Worm (Caenorhabditis elegans) whole organism, young adult: ENCODE data around the gene lhfp-4.

ENCODE experiments used
- B0261.1 ChIP-seq: sonication (generic microtip); optimal IDR thresholded peaks from 2 replicates; lab custom pipeline; 2016; ENCODE audit warnings: mild to moderate bottlenecking, missing genetic modification characterization, moderate library complexity, missing compliant biosample characterization
- F23B12.7 ChIP-seq: sonication (generic microtip); optimal IDR thresholded peaks from 2 replicates; lab custom pipeline; 2017; ENCODE audit warnings: missing genetic modification characterization, mild to moderate bottlenecking, missing compliant biosample characterization, antibody characterized with exemption, moderate library complexity; ENCODE audit not compliant: insufficient read depth
- F55B11.4 ChIP-seq: sonication (generic microtip); optimal IDR thresholded peaks from 2 replicates; lab custom pipeline; 2016; ENCODE audit warnings: missing compliant biosample characterization, missing genetic modification characterization, borderline replicate concordance; ENCODE audit not compliant: insufficient read depth
- K12H6.12 ChIP-seq: fragments of 200-800 bp; sonication (Bioruptor generic); optimal IDR thresholded peaks from 2 replicates; lab custom pipeline; 2018; ENCODE audit warnings: mild to moderate bottlenecking, missing genetic modification characterization, missing compliant biosample characterization
- Y56A3A.18 ChIP-seq: fragments of 200-800 bp; sonication (Bioruptor generic); IDR thresholded peaks from 2 replicates; pipeline ENCODE4 v1.3.6; 2022; ENCODE audit warnings: missing genetic modification reagents, missing genetic modification characterization, missing compliant biosample characterization
- akir-1 ChIP-seq: fragments of 200-800 bp; sonication (Bioruptor generic); optimal IDR thresholded peaks from 2 replicates; lab custom pipeline; 2018; ENCODE audit warnings: mild to moderate bottlenecking, missing genetic modification characterization, moderate library complexity, missing compliant biosample characterization
- atf-7 ChIP-seq: sonication (generic microtip); optimal IDR thresholded peaks from 2 replicates; lab custom pipeline; 2017; ENCODE audit warnings: mild to moderate bottlenecking, missing genetic modification characterization, missing compliant biosample characterization
- athp-1 ChIP-seq: sonication (generic microtip); optimal IDR thresholded peaks from 2 replicates; lab custom pipeline; 2017; ENCODE audit warnings: mild to moderate bottlenecking, missing genetic modification characterization, missing compliant biosample characterization
- attf-5 ChIP-seq: fragments of 200-800 bp; sonication (Bioruptor generic); optimal IDR thresholded peaks from 2 replicates; lab custom pipeline; 2018; ENCODE audit warnings: mild to moderate bottlenecking, missing genetic modification characterization, missing compliant biosample characterization
- bed-1 ChIP-seq: fragments of 200-800 bp; sonication (Bioruptor generic); IDR thresholded peaks from 2 replicates; pipeline ENCODE4 v1.3.6; 2022; ENCODE audit warnings: missing genetic modification reagents, missing genetic modification characterization, missing compliant biosample characterization
- ceh-27 ChIP-seq: fragments of 200-800 bp; sonication (Bioruptor generic); optimal IDR thresholded peaks from 2 replicates; lab custom pipeline; 2018; ENCODE audit warnings: mild to moderate bottlenecking, missing genetic modification characterization, moderate library complexity, missing compliant biosample characterization
- ceh-79 ChIP-seq: sonication (generic microtip); optimal IDR thresholded peaks from 2 replicates; lab custom pipeline; 2017; ENCODE audit warnings: mild to moderate bottlenecking, missing genetic modification characterization, missing compliant biosample characterization
- chd-7 ChIP-seq: sonication (generic microtip); optimal IDR thresholded peaks from 2 replicates; lab custom pipeline; 2016; ENCODE audit warnings: mild to moderate bottlenecking, missing genetic modification characterization, moderate library complexity, missing compliant biosample characterization
- dox-1 ChIP-seq: fragments of 200-800 bp; sonication (Bioruptor generic); IDR thresholded peaks from 2 replicates; pipeline ENCODE4 v1.3.6; 2022; ENCODE audit warnings: missing genetic modification reagents, missing genetic modification characterization, missing compliant biosample characterization
- egl-18 ChIP-seq: fragments of 200-800 bp; sonication (Bioruptor generic); IDR thresholded peaks from 2 replicates; pipeline ENCODE4 v1.3.6; 2022; ENCODE audit warnings: missing genetic modification reagents, missing genetic modification characterization, missing compliant biosample characterization
- egl-44 ChIP-seq: fragments of 200-800 bp; sonication (Bioruptor generic); IDR thresholded peaks from 2 replicates; pipeline ENCODE4 v1.3.6; 2022; ENCODE audit warnings: missing genetic modification reagents, missing genetic modification characterization, missing compliant biosample characterization
- ets-4 ChIP-seq: fragments of 200-800 bp; sonication (Bioruptor generic); optimal IDR thresholded peaks from 2 replicates; lab custom pipeline; 2018; ENCODE audit warnings: mild to moderate bottlenecking, missing genetic modification characterization, missing compliant biosample characterization
- him-1 ChIP-seq: sonication (generic microtip); optimal IDR thresholded peaks from 2 replicates; lab custom pipeline; 2016; ENCODE audit warnings: missing genotype, missing genetic modification reagents, missing genetic modification characterization, missing compliant biosample characterization
- lag-1 ChIP-seq: fragments of 200-800 bp; sonication (Bioruptor generic); IDR thresholded peaks from 2 replicates; pipeline ENCODE4 v1.3.6; 2022; ENCODE audit warnings: missing genetic modification reagents, missing genetic modification characterization, missing compliant biosample characterization
- let-607 ChIP-seq, 2 experiments: fragments of 200-800 bp in 1 of 2; sonication (Bioruptor generic) in 1 of 2; sonication (generic microtip) in 1 of 2; optimal IDR thresholded peaks; 2 replicates each; lab custom pipeline; 2016 to 2018; ENCODE audit warnings: mild to moderate bottlenecking in 2 of 2, missing compliant biosample characterization in 2 of 2, missing genetic modification characterization in 2 of 2, moderate library complexity in 2 of 2, missing genotype in 1 of 2
- lin-54 ChIP-seq: fragments of 200-800 bp; sonication (Bioruptor generic); optimal IDR thresholded peaks from 2 replicates; lab custom pipeline; 2018; ENCODE audit warnings: mild to moderate bottlenecking, missing genetic modification characterization, missing compliant biosample characterization
- mcd-1 ChIP-seq: fragments of 200-800 bp; sonication (Bioruptor generic); IDR thresholded peaks from 2 replicates; pipeline ENCODE4 v1.3.6; 2022; ENCODE audit warnings: missing genetic modification reagents, missing genetic modification characterization, missing compliant biosample characterization
- mel-28 ChIP-seq: sonication (generic microtip); optimal IDR thresholded peaks from 2 replicates; lab custom pipeline; 2016; ENCODE audit warnings: borderline replicate concordance, mild to moderate bottlenecking, missing genetic modification characterization, missing compliant biosample characterization
- mes-4 ChIP-seq: sonication (generic microtip); optimal IDR thresholded peaks from 2 replicates; lab custom pipeline; 2016; ENCODE audit warnings: missing genotype, missing genetic modification characterization, missing compliant biosample characterization
- nhr-120 ChIP-seq: fragments of 200-800 bp; sonication (Bioruptor generic); IDR thresholded peaks from 2 replicates; pipeline ENCODE4 v1.3.6; 2022; ENCODE audit warnings: missing genetic modification characterization, missing compliant biosample characterization
- nhr-27 ChIP-seq: fragments of 200-800 bp; sonication (Bioruptor generic); optimal IDR thresholded peaks from 2 replicates; lab custom pipeline; 2018; ENCODE audit warnings: mild to moderate bottlenecking, missing genetic modification characterization, moderate library complexity, missing compliant biosample characterization
- nhr-80 ChIP-seq: sonication (generic microtip); optimal IDR thresholded peaks from 2 replicates; lab custom pipeline; 2016; ENCODE audit warnings: missing genetic modification characterization, missing compliant biosample characterization
- nhr-90 ChIP-seq: sonication (generic microtip); optimal IDR thresholded peaks from 2 replicates; lab custom pipeline; 2016; ENCODE audit warnings: missing genotype, mild to moderate bottlenecking, missing genetic modification characterization, missing compliant biosample characterization
- repo-1 ChIP-seq: sonication (generic microtip); optimal IDR thresholded peaks from 2 replicates; lab custom pipeline; 2017; ENCODE audit warnings: mild to moderate bottlenecking, missing genetic modification characterization, missing compliant biosample characterization
- rpc-1 ChIP-seq, 2 experiments: fragments of 150-350 bp in 1 of 2; sonication (generic microtip) in 1 of 2; optimal IDR thresholded peaks; 2 replicates each; lab custom pipeline; 2014 to 2018; ENCODE audit warnings: missing biosample characterization in 1 of 2, missing genetic modification characterization in 1 of 2, missing genetic modification reagents in 1 of 2, missing genotype in 1 of 2
- sdz-38 ChIP-seq: sonication (generic microtip); optimal IDR thresholded peaks from 2 replicates; lab custom pipeline; 2016; ENCODE audit warnings: missing genotype, missing genetic modification characterization, missing compliant biosample characterization
- snpc-1.3 ChIP-seq: sonication (generic microtip); optimal IDR thresholded peaks from 2 replicates; lab custom pipeline; 2017; ENCODE audit warnings: missing genetic modification characterization, mild to moderate bottlenecking, missing compliant biosample characterization, antibody characterized with exemption, moderate library complexity, missing genotype, missing genetic modification reagents; ENCODE audit not compliant: insufficient read depth
- sptf-2 ChIP-seq: fragments of 200-800 bp; sonication (Bioruptor generic); optimal IDR thresholded peaks from 2 replicates; lab custom pipeline; 2018; ENCODE audit warnings: mild to moderate bottlenecking, missing genetic modification characterization, missing compliant biosample characterization
- tbp1 ChIP-seq: fragments of 200-800 bp; sonication (Bioruptor generic); optimal IDR thresholded peaks from 2 replicates; lab custom pipeline; 2018; ENCODE audit warnings: mild to moderate bottlenecking, missing genetic modification characterization, missing compliant biosample characterization
- tlf-1 ChIP-seq: fragments of 200-800 bp; sonication (Bioruptor generic); optimal IDR thresholded peaks from 2 replicates; lab custom pipeline; 2018; ENCODE audit warnings: mild to moderate bottlenecking, missing genetic modification characterization, missing compliant biosample characterization
- unc-62 ChIP-seq: fragments of 150-350 bp; optimal IDR thresholded peaks from 2 replicates; lab custom pipeline; 2014; ENCODE audit warnings: missing biosample characterization, missing genetic modification reagents, missing genetic modification characterization
- ztf-18 ChIP-seq: sonication (generic microtip); optimal IDR thresholded peaks from 2 replicates; lab custom pipeline; 2016; ENCODE audit warnings: missing genotype, mild to moderate bottlenecking, missing genetic modification characterization, missing compliant biosample characterization
- ztf-22 ChIP-seq: fragments of 200-800 bp; sonication (Bioruptor generic); optimal IDR thresholded peaks from 2 replicates; lab custom pipeline; 2018; ENCODE audit warnings: mild to moderate bottlenecking, missing genetic modification characterization, moderate library complexity, missing compliant biosample characterization
- ztf-26 ChIP-seq: sonication (generic microtip); optimal IDR thresholded peaks from 2 replicates; lab custom pipeline; 2017; ENCODE audit warnings: missing genetic modification characterization, missing compliant biosample characterization
- ztf-3 ChIP-seq: fragments of 200-800 bp; sonication (Bioruptor generic); optimal IDR thresholded peaks from 2 replicates; lab custom pipeline; 2018; ENCODE audit warnings: mild to moderate bottlenecking, missing genetic modification characterization, missing compliant biosample characterization

Gene lhfp-4

DNA sequence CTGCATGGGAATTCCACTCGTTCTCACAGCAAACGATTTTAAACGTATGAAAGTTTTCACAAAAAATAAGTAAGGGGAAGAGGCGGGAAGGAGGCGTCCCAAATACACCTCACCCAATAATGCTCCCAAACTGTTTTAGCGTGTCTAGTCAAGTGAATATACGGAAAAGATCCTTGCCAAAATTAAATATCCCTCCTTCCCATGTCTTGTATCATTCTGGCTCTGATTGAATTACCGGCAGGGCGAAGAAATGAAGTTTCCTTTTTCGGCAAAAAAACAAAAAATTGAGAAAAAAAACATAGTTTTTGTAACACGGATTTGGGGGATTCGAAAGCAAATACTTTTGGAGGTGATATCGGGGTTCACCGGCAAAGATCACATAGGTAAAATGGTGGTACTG is 36.4 kb upstream of the lhfp-4 start:
- TF ChIP-seq egl-18 (no peak), repo-1 (no peak), nhr-90 (tag; lab: Kevin White, UChicago) (no peak), chd-7 (tag; lab: Kevin White, UChicago) (no peak), mel-28 (tag; lab: Kevin White, UChicago) (no peak)

DNA sequence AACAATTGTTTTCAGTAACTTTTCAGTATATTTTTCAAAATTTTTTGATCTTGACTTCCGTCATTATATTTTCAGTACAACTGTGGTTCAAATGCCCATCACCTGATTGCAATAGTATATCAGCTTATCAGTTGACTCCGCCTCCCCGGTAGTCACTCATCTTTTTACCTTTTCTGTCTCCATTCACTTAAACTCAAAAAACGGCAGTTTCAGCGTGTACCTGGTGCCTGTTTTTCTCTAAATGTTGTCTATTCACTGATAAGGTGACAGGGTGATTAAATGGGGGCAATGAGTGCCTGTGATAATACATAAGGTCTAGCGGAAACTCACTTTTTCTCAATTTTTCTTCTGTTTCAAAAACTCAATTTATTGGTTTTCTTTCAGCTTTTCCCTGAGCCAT is 30.2 kb upstream of the lhfp-4 start, which contains the start of gene ZK550.2:
Gene ZK550.2, plus strand, starts transcription at position 385 of the 400 bp plus-strand sequence.
- TF ChIP-seq ztf-26 (tag; lab: Kevin White, UChicago): no peak
- no peak for TF ChIP-seq lag-1
- no peak for TF ChIP-seq sdz-38 (tag; lab: Kevin White, UChicago)
- TF ChIP-seq egl-44 (GFP tag; lab: Robert Waterston, UW): peak; percentile 70; the same call in 1 of the 2 replicates
- no peak for TF ChIP-seq nhr-120 (GFP tag; lab: Robert Waterston, UW)
- peak; percentile 63 for TF ChIP-seq ztf-22
- peak; percentile 56 for TF ChIP-seq unc-62
- TF ChIP-seq atf-7 (tag; lab: Kevin White, UChicago): peak; percentile 45
- peak; percentile 97 for TF ChIP-seq nhr-80
- TF ChIP-seq attf-5 (GFP tag; lab: Kevin White, UChicago): peak; percentile 21
- TF ChIP-seq ztf-18 (tag; lab: Kevin White, UChicago): peak; percentile 23
- TF ChIP-seq ets-4 (GFP tag; lab: Kevin White, UChicago): peak; percentile 82
- TF ChIP-seq Y56A3A.18 (GFP tag; lab: Robert Waterston, UW): 0 out of 2 replicates have a peak, but pooled peaks have one; percentile 78
- peak; percentile 8 for TF ChIP-seq lin-54 (GFP tag; lab: Kevin White, UChicago)
- no peak for TF ChIP-seq B0261.1 (tag; lab: Kevin White, UChicago)
- TF ChIP-seq mcd-1: 0 out of 2 replicates have a peak, but pooled peaks have one; percentile 37
- peak; percentile 40 for TF ChIP-seq nhr-90 (tag; lab: Kevin White, UChicago)
- no peak for TF ChIP-seq nhr-27 (tag; lab: Kevin White, UChicago)
- TF ChIP-seq tbp1: peak; percentile 54
- TF ChIP-seq sptf-2 (GFP tag; lab: Kevin White, UChicago): peak; percentile 13
- TF ChIP-seq akir-1 (GFP tag; lab: Kevin White, UChicago): no peak
- TF ChIP-seq let-607 (tag; optimal IDR thresholded peaks at IDR 0.05; lab: Kevin White, UChicago): peak in 1 of 2 experiments; percentile 5
- no peak for TF ChIP-seq bed-1 (GFP tag; lab: Robert Waterston, UW)
- TF ChIP-seq, all 124 proteins: peak for 15

DNA sequence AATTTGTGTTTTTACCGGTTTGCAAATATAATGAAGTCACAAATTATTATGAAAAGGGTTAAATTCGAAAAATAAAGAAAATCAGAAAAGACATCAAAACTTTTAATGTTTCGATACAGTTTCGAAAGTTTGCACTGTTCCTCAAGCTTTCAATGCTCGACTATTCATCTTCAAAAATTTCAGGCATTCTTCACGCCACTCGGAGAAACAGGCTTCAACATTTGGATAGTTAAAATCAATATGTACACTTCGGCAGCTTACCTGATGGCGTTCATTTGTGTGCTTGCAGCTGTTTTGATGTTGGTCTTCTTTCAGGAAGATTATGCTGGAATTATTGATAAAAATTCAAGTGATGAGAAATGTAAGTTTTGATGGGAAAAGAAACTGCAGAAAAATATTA is 28.2 kb upstream of the lhfp-4 start:
- TF ChIP-seq ceh-27 (GFP tag; lab: Kevin White, UChicago) (no peak), snpc-1.3 (tag; lab: Kevin White, UChicago) (no peak), repo-1 (no peak), ets-4 (GFP tag; lab: Kevin White, UChicago) (no peak), athp-1 (tag; lab: Kevin White, UChicago) (no peak), F23B12.7 (tag; lab: Kevin White, UChicago) (no peak), mes-4 (tag; lab: Kevin White, UChicago) (no peak), K12H6.12 (tag; lab: Kevin White, UChicago) (no peak), rpc-1 (optimal IDR thresholded peaks at IDR 0.05; lab: Kevin White, UChicago) (no peak), rpc-1 (tag; optimal IDR thresholded peaks at IDR 0.05; lab: Kevin White, UChicago) (no peak), dox-1 (no peak), ceh-79 (tag; lab: Kevin White, UChicago) (no peak), tlf-1 (GFP tag; lab: Kevin White, UChicago) (no peak), mcd-1 (no peak), F55B11.4 (no peak), him-1 (tag; lab: Kevin White, UChicago) (no peak), nhr-120 (GFP tag; lab: Robert Waterston, UW) (no peak), ztf-3 (GFP tag; lab: Kevin White, UChicago) (no peak)
